Fruit fly (Drosophila melanogaster): ENCODE measurements around the gene gro.

The gro gene

DNA sequence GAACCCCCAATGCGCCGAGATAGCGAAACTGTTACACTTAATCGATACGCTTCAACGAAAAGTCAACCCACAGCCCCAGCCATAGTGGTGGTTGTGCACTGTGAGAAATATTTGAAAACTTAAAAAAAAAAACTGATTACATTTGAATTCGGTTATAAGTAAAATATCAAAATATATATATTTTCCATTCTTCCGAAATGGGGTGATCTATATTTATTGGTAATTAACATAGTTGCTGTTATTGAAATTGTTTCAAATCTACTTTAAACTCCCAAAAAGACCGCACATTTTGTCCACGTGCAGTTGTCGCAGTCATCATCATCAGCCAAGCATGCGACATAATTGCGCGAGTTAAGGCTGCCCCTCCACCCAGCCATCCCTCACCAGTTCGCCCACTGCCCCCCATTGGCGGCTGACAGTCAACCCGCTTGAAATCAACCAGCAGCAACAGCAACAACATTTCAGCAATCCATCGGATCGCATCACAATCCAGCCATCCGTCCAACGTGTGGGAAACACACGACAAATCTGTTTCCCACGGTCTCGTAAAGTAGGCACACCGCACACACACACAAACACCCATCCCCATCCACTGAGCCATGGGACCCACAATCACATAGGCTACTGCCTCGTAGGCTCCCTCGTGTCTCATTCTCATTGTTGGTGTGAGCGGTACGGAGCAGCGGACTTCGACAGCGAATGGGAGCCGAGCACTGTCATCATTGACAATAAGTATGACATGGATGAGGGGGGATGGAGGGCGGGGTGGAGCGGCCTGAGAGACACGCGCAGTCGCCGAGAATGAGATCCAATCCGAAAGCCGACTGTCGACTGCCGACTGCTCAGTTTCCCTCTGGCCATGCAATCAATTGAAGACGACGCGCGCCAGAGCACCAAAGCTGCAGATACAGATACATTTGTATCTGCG, 21.0 kb upstream of the gro start (continued):
- TF ChIP-seq Hr4 (GFP tag; optimal IDR thresholded peaks at IDR 0.05) (peak; percentile 77), CG6792 (GFP tag; optimal IDR thresholded peaks at IDR 0.05) (peak; percentile 33), CG9139 (GFP tag; optimal IDR thresholded peaks at IDR 0.05) (no peak), Eip75B (GFP tag; optimal IDR thresholded peaks at IDR 0.05) (peak; percentile 61), CG11762 (GFP tag; optimal IDR thresholded peaks at IDR 0.05; ENCODE audit: insufficient read depth) (peak; percentile 59), topi (GFP tag; optimal IDR thresholded peaks at IDR 0.05) (peak; percentile 48), Eip78C (GFP tag) (peak; percentile 89), CG6854 (GFP tag; optimal IDR thresholded peaks at IDR 0.05) (no peak), fd85E (GFP tag; optimal IDR thresholded peaks at IDR 0.05) (no peak), Gug (GFP tag; IDR thresholded peaks at IDR 0.05) (peak; percentile 58), Sox102F (GFP tag; optimal IDR thresholded peaks at IDR 0.05) (peak; percentile 26), fkh (GFP tag; optimal IDR thresholded peaks at IDR 0.05) (no peak), CG3919 (GFP tag; optimal IDR thresholded peaks at IDR 0.05) (peak; percentile 62), CG8119 (GFP tag; IDR thresholded peaks at IDR 0.05) (peak; percentile 83), dac (GFP tag; optimal IDR thresholded peaks at IDR 0.05) (peak; percentile 53), CG8632 (GFP tag; optimal IDR thresholded peaks at IDR 0.05) (peak; percentile 62), CG11902 (GFP tag; optimal IDR thresholded peaks at IDR 0.05) (peak; percentile 47)

DNA sequence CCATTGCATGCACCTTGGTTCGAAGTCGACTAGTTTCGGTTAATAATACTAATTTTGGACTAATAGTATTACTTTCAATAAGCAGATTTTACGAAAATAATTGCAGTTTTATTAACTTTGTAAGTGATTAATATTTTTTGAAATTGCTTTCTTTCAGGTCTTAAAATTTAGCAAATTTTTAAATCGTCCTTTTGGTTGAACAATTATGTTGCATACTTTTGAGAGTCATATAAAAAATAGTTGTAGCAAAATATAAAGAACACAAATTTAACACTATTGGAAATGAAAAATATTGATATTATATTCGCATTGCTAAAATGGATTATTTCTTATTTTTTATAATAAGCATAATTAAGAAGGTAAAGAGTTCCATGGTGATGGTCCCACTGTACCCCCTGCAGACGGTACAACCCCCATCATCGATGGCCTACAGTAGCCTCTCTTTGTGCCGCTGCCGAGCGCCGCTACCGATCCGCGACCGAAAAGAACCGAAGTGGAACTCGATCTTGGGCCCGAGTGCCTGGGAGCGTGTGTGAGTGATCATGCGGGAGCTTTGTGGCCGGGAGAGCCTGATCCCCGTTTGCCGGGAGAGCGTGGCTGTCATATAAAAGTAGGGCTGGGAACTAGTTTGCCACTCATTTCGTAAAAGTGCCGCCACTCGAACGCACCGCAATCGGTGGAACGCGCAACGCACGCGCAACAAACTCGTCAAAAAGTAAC, 20.2 kb upstream of the gro start:
- TF ChIP-seq CG16779 (tag; optimal IDR thresholded peaks at IDR 0.05) (peak; percentile 89), OdsH (GFP tag; optimal IDR thresholded peaks at IDR 0.05) (peak; percentile 92), CG1621 (tag; optimal IDR thresholded peaks at IDR 0.05) (peak; percentile 60), CG8319 (GFP tag; optimal IDR thresholded peaks at IDR 0.05) (peak; percentile 90), Hr39 (GFP tag; optimal IDR thresholded peaks at IDR 0.05) (peak; percentile 89), eg (GFP tag; IDR thresholded peaks at IDR 0.05) (peak; percentile 78), Eip75B (GFP tag; optimal IDR thresholded peaks at IDR 0.05) (peak; percentile 92), CG11294 (GFP tag; IDR thresholded peaks at IDR 0.05) (peak; percentile 71; the same call in 1 of the 2 replicates), CG32006 (GFP tag; optimal IDR thresholded peaks at IDR 0.05) (peak; percentile 98), Hr38 (GFP tag; optimal IDR thresholded peaks at IDR 0.05) (no peak), fd85E (GFP tag; optimal IDR thresholded peaks at IDR 0.05) (peak; percentile 41), CG31627 (GFP tag; optimal IDR thresholded peaks at IDR 0.05) (peak; percentile 93), CG6276 (GFP tag; optimal IDR thresholded peaks at IDR 0.05) (peak; percentile 95), CG11762 (GFP tag; optimal IDR thresholded peaks at IDR 0.05; ENCODE audit: insufficient read depth) (peak; percentile 91), CG8632 (GFP tag; optimal IDR thresholded peaks at IDR 0.05) (peak; percentile 93), CG9139 (GFP tag; optimal IDR thresholded peaks at IDR 0.05) (peak; percentile 73), ss (GFP tag; optimal IDR thresholded peaks at IDR 0.05) (peak; percentile 82 to 93), Lpt (GFP tag; optimal IDR thresholded peaks at IDR 0.05) (peak; percentile 88), Gug (GFP tag; IDR thresholded peaks at IDR 0.05) (peak; percentile 66), CG11902 (GFP tag; optimal IDR thresholded peaks at IDR 0.05) (peak; percentile 92), vri (GFP tag; optimal IDR thresholded peaks at IDR 0.05) (peak; percentile 53), achi (GFP tag; optimal IDR thresholded peaks at IDR 0.05) (peak; percentile 92), dsx (GFP tag; optimal IDR thresholded peaks at IDR 0.05; ENCODE audit: poor library complexity, severe bottlenecking) (peak; percentile 63), lz (GFP tag; optimal IDR thresholded peaks at IDR 0.05) (peak; percentile 95), Eip93F (GFP tag; optimal IDR thresholded peaks at IDR 0.05) (peak; percentile 6), salr (GFP tag; optimal IDR thresholded peaks at IDR 0.05) (peak; percentile 61 to 98), fkh (GFP tag; optimal IDR thresholded peaks at IDR 0.05) (peak; percentile 54), Eip78C (GFP tag) (peak; percentile 98), Smox (GFP tag; optimal IDR thresholded peaks at IDR 0.05) (peak; percentile 93), CG7368 (GFP tag; optimal IDR thresholded peaks at IDR 0.05) (peak; percentile 78), CG4318 (GFP tag; optimal IDR thresholded peaks at IDR 0.05) (peak; percentile 96), topi (GFP tag; optimal IDR thresholded peaks at IDR 0.05) (peak; percentile 95), CG3032 (tag; optimal IDR thresholded peaks at IDR 0.05) (peak; percentile 95), Sox102F (GFP tag; optimal IDR thresholded peaks at IDR 0.05) (peak; percentile 75), Blimp-1 (GFP tag; optimal IDR thresholded peaks at IDR 0.05) (peak; percentile 87), CG6808 (GFP tag; optimal IDR thresholded peaks at IDR 0.05) (peak; percentile 96), CG10631 (GFP tag; optimal IDR thresholded peaks at IDR 0.05) (peak; percentile 96), fd59A (GFP tag; optimal IDR thresholded peaks at IDR 0.05) (peak; percentile 93)
